Worm (Caenorhabditis elegans) whole organism, L4 larva: ENCODE data around the gene srx-68.

Experiments
- ZK546.5 ChIP-seq, 2 experiments: sonication (generic microtip); optimal IDR thresholded peaks; 2 replicates each; lab custom pipeline; 2017; ENCODE audit warnings: missing biosample characterization in 2 of 2, missing genetic modification characterization in 2 of 2
- ceh-20 ChIP-seq: fragments of 200-800 bp; sonication (Bioruptor generic); IDR thresholded peaks from 2 replicates; pipeline ENCODE4 v1.3.6; 2022; ENCODE audit warnings: missing genetic modification reagents, missing genetic modification characterization, missing compliant biosample characterization
- ceh-28 ChIP-seq: fragments of 150-350 bp; optimal IDR thresholded peaks from 2 replicates; lab custom pipeline; 2014; ENCODE audit warnings: missing biosample characterization, missing genetic modification reagents, missing genetic modification characterization
- fos-1 ChIP-seq: fragments of 150-350 bp; optimal IDR thresholded peaks from 2 replicates; lab custom pipeline; 2014; ENCODE audit warnings: missing biosample characterization, missing genetic modification characterization
- nhr-10 ChIP-seq: fragments of 150-350 bp; optimal IDR thresholded peaks from 2 replicates; lab custom pipeline; 2014; ENCODE audit warnings: missing biosample characterization, missing genetic modification characterization
- nhr-237 ChIP-seq: sonication (generic microtip); optimal IDR thresholded peaks from 2 replicates; lab custom pipeline; 2017; ENCODE audit warnings: missing biosample characterization, missing genetic modification characterization
- nhr-6 ChIP-seq: fragments of 150-350 bp; optimal IDR thresholded peaks from 2 replicates; lab custom pipeline; 2014; ENCODE audit warnings: missing biosample characterization, missing genetic modification characterization
- snpc-4 ChIP-seq: fragments of 150-350 bp; optimal IDR thresholded peaks from 2 replicates; lab custom pipeline; 2014; ENCODE audit warnings: missing biosample characterization, missing genetic modification characterization
- ztf-11 ChIP-seq: fragments of 150-350 bp; optimal IDR thresholded peaks from 2 replicates; lab custom pipeline; 2014; ENCODE audit warnings: missing biosample characterization, missing genetic modification characterization

ce11 chrV:3862851-3863250 is 49.7 kb upstream of the srx-68 start, which contains the start of gene nhr-187:
- TF ChIP-seq nhr-237 (tag; lab: Kevin White, UChicago) (no peak), nhr-10 (tag; lab: Kevin White, UChicago) (no peak), ceh-28 (no peak), nhr-6 (tag; lab: Kevin White, UChicago) (no peak), ztf-11 (tag; lab: Kevin White, UChicago) (no peak), snpc-4 (tag; lab: Kevin White, UChicago) (no peak), ZK546.5 (tag; optimal IDR thresholded peaks at IDR 0.05; lab: Kevin White, UChicago) (no peak), fos-1 (no peak), ceh-20 (GFP tag; lab: Robert Waterston, UW) (no peak)
